Worm (Caenorhabditis elegans): Measurements from ENCODE around the gene Y51H7C.8.
A peak's percentile ranks its signal among the peaks of the same experiment; 100 is the strongest.

Gene Y51H7C.8

DNA sequence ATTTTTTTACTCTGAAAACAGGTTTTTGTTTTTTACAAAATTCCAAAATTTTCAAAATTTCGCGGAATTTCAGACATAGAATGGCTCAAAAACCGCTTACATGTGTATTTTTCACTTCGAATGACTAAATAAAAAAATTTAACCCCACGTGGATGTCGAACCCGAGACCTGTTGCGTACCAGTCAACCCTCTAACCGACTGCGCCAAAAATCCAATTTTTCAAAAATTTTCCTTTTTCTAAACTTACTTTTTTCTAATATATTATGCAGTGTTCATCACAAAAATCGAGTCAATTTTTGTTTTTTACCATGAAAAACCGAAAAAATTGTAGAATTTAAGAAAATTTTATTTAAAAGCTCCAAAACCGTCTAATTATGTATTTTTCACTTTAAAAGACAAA is 35.6 kb upstream of the Y51H7C.8 start (continued):
- no peak for TF ChIP-seq ceh-6 (GFP tag; optimal IDR thresholded peaks at IDR 0.05)

DNA sequence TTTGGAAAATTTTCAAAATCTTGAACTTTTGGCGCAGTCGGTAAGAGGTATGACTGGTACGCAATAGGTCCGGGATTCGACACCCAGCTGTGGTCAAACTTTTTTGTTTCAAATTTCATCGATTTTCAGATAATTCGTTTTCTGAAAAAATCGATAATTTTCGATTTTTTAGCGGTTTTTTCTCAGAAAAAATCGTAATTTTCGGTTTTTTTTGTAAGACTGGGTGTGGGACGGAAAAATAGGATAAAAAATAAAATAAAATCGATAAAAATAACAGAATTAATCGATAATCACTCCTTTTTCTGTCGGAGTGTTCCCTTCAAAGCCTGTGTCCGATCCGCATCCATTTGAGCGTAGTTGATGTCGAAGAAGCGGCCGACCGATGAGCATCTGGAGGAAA is 32.8 kb upstream of the Y51H7C.8 start:
- TF ChIP-seq ceh-31 (tag; optimal IDR thresholded peaks at IDR 0.05) = no peak
- TF ChIP-seq ceh-34 (tag; optimal IDR thresholded peaks at IDR 0.05) = no peak

DNA sequence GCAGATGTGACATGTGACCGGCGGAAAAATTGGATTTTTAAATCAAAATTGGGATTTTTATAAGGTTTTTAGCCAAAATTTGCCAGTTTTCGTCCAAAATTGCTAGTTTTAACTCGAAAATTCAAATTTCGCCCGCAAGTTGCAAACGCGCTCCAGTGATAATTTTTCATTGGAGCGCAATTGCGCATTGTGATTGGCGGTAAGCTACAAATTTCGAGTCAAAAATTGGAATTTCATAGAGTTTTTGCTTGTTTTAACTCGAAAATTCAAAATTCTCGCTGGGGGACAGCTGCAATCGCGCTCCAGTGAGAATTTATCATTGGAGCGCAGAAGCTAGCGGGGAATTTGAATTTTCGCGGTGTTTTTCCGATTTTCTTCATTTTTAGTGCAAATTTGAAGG is 32.3 kb upstream of the Y51H7C.8 start:
- TF ChIP-seq K09A11.1 (tag; optimal IDR thresholded peaks at IDR 0.05; ENCODE audit: insufficient read depth) (no peak), hlh-8 (tag; optimal IDR thresholded peaks at IDR 0.05) (no peak), che-1 (tag; optimal IDR thresholded peaks at IDR 0.05) (no peak), sdc-2 (tag; optimal IDR thresholded peaks at IDR 0.05) (no peak), mec-3 (tag; optimal IDR thresholded peaks at IDR 0.05; ENCODE audit: borderline replicate concordance) (no peak), lin-11 (tag; optimal IDR thresholded peaks at IDR 0.05) (no peak), nhr-232 (tag; optimal IDR thresholded peaks at IDR 0.05) (no peak), ets-4 (tag; optimal IDR thresholded peaks at IDR 0.05) (no peak), T23F11.4 (GFP tag; optimal IDR thresholded peaks at IDR 0.05) (no peak), ama-1 (optimal IDR thresholded peaks at IDR 0.05) (no peak), hlh-13 (GFP tag; optimal IDR thresholded peaks at IDR 0.05) (no peak), K02D7.2 (tag; optimal IDR thresholded peaks at IDR 0.05) (no peak), ceh-2 (tag; optimal IDR thresholded peaks at IDR 0.05) (no peak), unc-86 (tag; optimal IDR thresholded peaks at IDR 0.05) (no peak), dve-1 (tag; optimal IDR thresholded peaks at IDR 0.05) (no peak), unc-55 (GFP tag; optimal IDR thresholded peaks at IDR 0.05) (no peak)

DNA sequence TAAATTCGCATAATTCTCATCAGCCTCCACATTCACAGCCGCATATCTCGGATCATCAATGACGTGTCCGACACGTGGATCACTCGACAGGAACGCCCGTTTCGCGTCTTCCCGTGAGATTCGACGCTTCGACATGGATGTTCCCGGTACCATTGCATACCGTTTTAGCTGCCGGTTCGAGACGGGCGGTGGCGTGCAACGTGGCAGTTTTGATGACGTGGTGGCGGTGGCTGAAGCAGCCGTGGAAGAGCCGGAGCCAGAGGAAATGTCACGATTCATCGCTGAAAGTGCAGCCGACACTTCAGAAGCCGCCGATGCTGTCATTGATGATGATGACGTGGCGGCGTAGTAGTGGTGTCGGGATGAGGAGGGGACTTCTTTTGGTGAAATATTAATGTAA is 30.0 kb upstream of the Y51H7C.8 start:
- TF ChIP-seq mec-3 (tag; optimal IDR thresholded peaks at IDR 0.05; ENCODE audit: borderline replicate concordance) (no peak), ceh-19 (GFP tag; optimal IDR thresholded peaks at IDR 0.05) (no peak), ceh-18 (tag; optimal IDR thresholded peaks at IDR 0.05) (no peak)

DNA sequence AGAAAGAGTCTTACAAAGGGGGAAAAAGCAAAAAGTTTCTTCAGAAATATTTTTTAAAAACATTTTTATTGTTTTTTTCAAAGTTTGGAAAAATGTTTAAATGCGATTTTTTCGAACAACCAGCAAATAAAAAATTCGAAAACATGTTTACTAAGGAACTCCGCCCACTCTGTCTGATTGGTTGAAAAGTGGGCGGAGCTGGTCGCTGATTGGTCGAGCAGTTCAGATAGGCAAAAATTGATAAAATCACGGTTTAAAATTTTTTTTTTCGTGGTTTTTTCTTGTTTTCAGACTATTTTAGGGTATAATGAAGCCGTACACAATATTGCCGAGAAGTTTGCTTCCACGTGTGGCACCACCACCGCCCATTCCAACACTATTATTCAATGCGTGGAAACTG is 29.4 kb upstream of the Y51H7C.8 start:
- no peak for TF ChIP-seq pax-1 (tag; optimal IDR thresholded peaks at IDR 0.05)
- TF ChIP-seq nfya-1 (tag; optimal IDR thresholded peaks at IDR 0.05) = peak; percentile 52

DNA sequence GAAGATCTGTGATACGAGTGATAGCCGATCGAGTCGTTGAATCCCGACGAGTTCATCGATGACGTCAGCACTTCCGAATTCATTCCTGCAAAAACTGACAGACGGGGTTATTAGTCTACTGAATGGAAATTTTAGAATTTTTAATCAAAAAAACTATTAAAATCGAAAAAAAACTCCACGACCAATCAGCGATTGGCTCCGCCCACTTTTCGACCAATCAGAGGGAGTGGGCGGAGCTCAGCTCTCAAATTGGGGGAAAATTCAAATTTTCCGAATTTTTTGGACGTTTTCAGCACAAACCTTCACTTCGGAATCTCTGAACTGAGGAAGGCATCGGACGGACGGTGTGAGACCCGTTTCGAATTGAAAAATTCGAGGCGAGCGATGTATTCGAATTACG is 28.6 kb upstream of the Y51H7C.8 start:
- TF ChIP-seq K09A11.1 (tag; optimal IDR thresholded peaks at IDR 0.05; ENCODE audit: insufficient read depth) (no peak), hlh-13 (GFP tag; optimal IDR thresholded peaks at IDR 0.05) (no peak), nfya-1 (tag; optimal IDR thresholded peaks at IDR 0.05) (peak; percentile 80)

DNA sequence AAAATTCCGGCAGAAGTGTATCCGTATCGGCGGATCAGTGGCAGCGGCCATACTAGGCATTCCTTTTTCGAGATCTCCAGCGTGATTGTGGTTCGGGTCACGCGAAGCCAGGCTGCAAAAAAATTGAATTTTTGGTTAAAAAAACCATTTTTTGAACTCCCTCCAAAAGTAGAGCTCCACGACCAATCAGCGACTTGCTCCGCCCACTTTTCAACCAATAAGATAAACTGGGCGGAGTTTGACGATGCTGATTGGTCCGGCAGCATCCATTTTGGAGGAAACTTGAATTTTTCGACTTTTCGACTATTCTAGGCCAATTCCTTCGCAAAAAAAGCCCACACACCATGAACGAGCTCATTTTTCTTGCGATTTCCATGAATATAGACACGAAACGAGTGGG is 27.1 kb upstream of the Y51H7C.8 start:
- no peak for TF ChIP-seq eyg-1 (tag; optimal IDR thresholded peaks at IDR 0.05)
- peak; percentile 76 for TF ChIP-seq nfya-1 (tag; optimal IDR thresholded peaks at IDR 0.05)

DNA sequence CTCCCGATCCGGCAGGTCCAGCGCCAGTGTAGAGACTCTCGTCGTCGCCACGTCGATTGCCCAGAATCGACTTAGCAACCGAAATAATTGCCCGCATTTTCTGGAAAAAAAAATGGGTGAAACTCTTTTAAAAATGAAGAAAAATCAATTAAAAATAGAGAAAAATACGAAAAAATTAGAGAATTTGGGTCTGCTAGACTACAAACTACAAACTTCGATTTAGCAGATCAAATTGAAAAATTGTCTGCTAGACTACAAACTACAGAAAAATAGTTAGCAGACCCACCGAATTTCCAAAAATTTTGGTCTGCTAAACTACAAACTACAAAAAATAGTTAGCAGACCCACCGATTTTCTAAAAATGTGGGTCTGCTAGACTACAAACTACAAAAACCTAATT is 26.7 kb upstream of the Y51H7C.8 start, which contains the start of gene rog-1:
Gene rog-1, minus strand, starts transcription at position 101 of the 400 bp plus-strand sequence.
- TF ChIP-seq ceh-19 (GFP tag; optimal IDR thresholded peaks at IDR 0.05) (no peak), ceh-31 (tag; optimal IDR thresholded peaks at IDR 0.05) (no peak), madf-2 (tag; optimal IDR thresholded peaks at IDR 0.05) (no peak), dve-1 (tag; optimal IDR thresholded peaks at IDR 0.05) (no peak), ref-2 (tag; optimal IDR thresholded peaks at IDR 0.05) (no peak), ceh-18 (tag; optimal IDR thresholded peaks at IDR 0.05) (no peak), nhr-11 (tag; optimal IDR thresholded peaks at IDR 0.05) (no peak), fkh-10 (GFP tag; optimal IDR thresholded peaks at IDR 0.05) (no peak), ceh-48 (tag; optimal IDR thresholded peaks at IDR 0.05) (no peak), fax-1 (tag; optimal IDR thresholded peaks at IDR 0.05) (no peak), mec-3 (tag; optimal IDR thresholded peaks at IDR 0.05; ENCODE audit: borderline replicate concordance) (no peak), unc-42 (tag; optimal IDR thresholded peaks at IDR 0.05) (no peak), hlh-15 (tag; optimal IDR thresholded peaks at IDR 0.05) (no peak), unc-3 (GFP tag; conservative IDR thresholded peaks at IDR 0.05) (no peak), unc-3 (tag; optimal IDR thresholded peaks at IDR 0.05) (no peak), unc-86 (tag; optimal IDR thresholded peaks at IDR 0.05) (no peak), tbx-7 (tag; optimal IDR thresholded peaks at IDR 0.05) (no peak)
